Worm (Caenorhabditis elegans) whole organism, late embryonic: ENCODE results near the gene cct-1.

Source experiments
- C08G9.2 ChIP-seq: sonication (generic microtip); optimal IDR thresholded peaks from 2 replicates; lab custom pipeline; 2016; ENCODE audit warnings: mild to moderate bottlenecking, missing genetic modification characterization, moderate library complexity, missing compliant biosample characterization
- K09A11.1 ChIP-seq: sonication (generic microtip); optimal IDR thresholded peaks from 2 replicates; lab custom pipeline; 2017; ENCODE audit warnings: antibody characterized with exemption, mild to moderate bottlenecking, missing genetic modification characterization, missing compliant biosample characterization; ENCODE audit not compliant: insufficient read depth
- Y22D7AL.16 ChIP-seq: sonication (generic microtip); optimal IDR thresholded peaks from 2 replicates; lab custom pipeline; 2016; ENCODE audit warnings: missing genetic modification characterization, missing compliant biosample characterization
- ama-1 ChIP-seq: fragments of 150-350 bp; optimal IDR thresholded peaks from 2 replicates; lab custom pipeline; 2014
- ceh-34 ChIP-seq: sonication (generic microtip); optimal IDR thresholded peaks from 2 replicates; lab custom pipeline; 2016; ENCODE audit warnings: mild to moderate bottlenecking, missing genetic modification characterization, missing compliant biosample characterization
- ceh-45 ChIP-seq: fragments of 200-800 bp; sonication (Bioruptor generic); IDR thresholded peaks from 2 replicates; pipeline ENCODE4 v1.3.6; 2022; ENCODE audit warnings: missing genetic modification reagents, missing genetic modification characterization, missing compliant biosample characterization
- ceh-48 ChIP-seq: sonication (generic microtip); optimal IDR thresholded peaks from 2 replicates; lab custom pipeline; 2016; ENCODE audit warnings: missing genetic modification characterization, inconsistent platforms, missing compliant biosample characterization
- ceh-6 ChIP-seq: fragments of 200-800 bp; sonication (Bioruptor generic); optimal IDR thresholded peaks from 2 replicates; lab custom pipeline; 2018; ENCODE audit warnings: mild to moderate bottlenecking, missing genetic modification characterization, missing compliant biosample characterization
- ceh-9 ChIP-seq: sonication (generic microtip); optimal IDR thresholded peaks from 2 replicates; lab custom pipeline; 2016; ENCODE audit warnings: mild to moderate bottlenecking, missing genetic modification characterization, inconsistent platforms, missing compliant biosample characterization
- che-1 ChIP-seq: sonication (generic microtip); optimal IDR thresholded peaks from 2 replicates; lab custom pipeline; 2016; ENCODE audit warnings: mild to moderate bottlenecking, missing genetic modification characterization, missing compliant biosample characterization
- dve-1 ChIP-seq: sonication (generic microtip); optimal IDR thresholded peaks from 2 replicates; lab custom pipeline; 2017; ENCODE audit warnings: antibody characterized with exemption, mild to moderate bottlenecking, missing genetic modification characterization, missing compliant biosample characterization
- elt-2 ChIP-seq: sonication (generic microtip); optimal IDR thresholded peaks from 2 replicates; lab custom pipeline; 2016; ENCODE audit warnings: missing genetic modification reagents, missing genetic modification characterization, missing compliant biosample characterization
- elt-4 ChIP-seq: sonication (generic microtip); optimal IDR thresholded peaks from 2 replicates; lab custom pipeline; 2016; ENCODE audit warnings: missing genetic modification characterization, missing compliant biosample characterization
- ets-4 ChIP-seq: sonication (generic microtip); optimal IDR thresholded peaks from 2 replicates; lab custom pipeline; 2016; ENCODE audit warnings: missing genetic modification characterization, missing compliant biosample characterization
- fkh-10 ChIP-seq: fragments of 150-350 bp; optimal IDR thresholded peaks from 2 replicates; lab custom pipeline; 2014; ENCODE audit warnings: missing biosample characterization, missing genetic modification reagents, missing genetic modification characterization
- fkh-6 ChIP-seq: sonication (generic microtip); optimal IDR thresholded peaks from 2 replicates; lab custom pipeline; 2016; ENCODE audit warnings: missing genetic modification characterization, missing compliant biosample characterization
- hlh-13 ChIP-seq: fragments of 200-800 bp; sonication (Bioruptor generic); optimal IDR thresholded peaks from 2 replicates; lab custom pipeline; 2018; ENCODE audit warnings: mild to moderate bottlenecking, missing genetic modification characterization, missing compliant biosample characterization
- hlh-30 ChIP-seq: sonication (generic microtip); optimal IDR thresholded peaks from 2 replicates; lab custom pipeline; 2017; ENCODE audit warnings: antibody characterized with exemption, missing genetic modification characterization, missing compliant biosample characterization; ENCODE audit not compliant: insufficient read depth
- hlh-6 ChIP-seq: sonication (generic microtip); optimal IDR thresholded peaks from 2 replicates; lab custom pipeline; 2016; ENCODE audit warnings: missing genotype, missing genetic modification characterization, missing compliant biosample characterization
- hlh-8 ChIP-seq: sonication (generic microtip); optimal IDR thresholded peaks from 2 replicates; lab custom pipeline; 2016; ENCODE audit warnings: missing genotype, missing genetic modification characterization, missing compliant biosample characterization
- lim-6 ChIP-seq: sonication (generic microtip); optimal IDR thresholded peaks from 2 replicates; lab custom pipeline; 2016; ENCODE audit warnings: missing genetic modification characterization, missing compliant biosample characterization
- madf-2 ChIP-seq: sonication (generic microtip); optimal IDR thresholded peaks from 2 replicates; lab custom pipeline; 2017; ENCODE audit warnings: missing genetic modification characterization, missing compliant biosample characterization
- nhr-11 ChIP-seq: fragments of 150-350 bp; optimal IDR thresholded peaks from 2 replicates; lab custom pipeline; 2014; ENCODE audit warnings: missing biosample characterization, missing genetic modification characterization
- nhr-232 ChIP-seq: sonication (generic microtip); optimal IDR thresholded peaks from 2 replicates; lab custom pipeline; 2016; ENCODE audit warnings: missing genetic modification characterization, missing compliant biosample characterization
- odd-2 ChIP-seq: sonication (generic microtip); optimal IDR thresholded peaks from 2 replicates; lab custom pipeline; 2017; ENCODE audit warnings: antibody characterized with exemption, mild to moderate bottlenecking, missing genetic modification characterization, missing compliant biosample characterization
- pag-3 ChIP-seq: sonication (generic microtip); optimal IDR thresholded peaks from 2 replicates; lab custom pipeline; 2016; ENCODE audit warnings: missing compliant biosample characterization, missing genetic modification characterization, borderline replicate concordance
- pax-1 ChIP-seq: fragments of 150-350 bp; optimal IDR thresholded peaks from 2 replicates; lab custom pipeline; 2014; ENCODE audit warnings: missing biosample characterization, missing genetic modification characterization
- pha-4 ChIP-seq: fragments of 150-350 bp; optimal IDR thresholded peaks from 2 replicates; lab custom pipeline; 2018; ENCODE audit warnings: missing biosample characterization, missing genetic modification reagents, missing genetic modification characterization
- pqm-1 ChIP-seq: sonication (generic microtip); optimal IDR thresholded peaks from 2 replicates; lab custom pipeline; 2016; ENCODE audit warnings: missing genetic modification characterization, missing compliant biosample characterization
- rnt-1 ChIP-seq: sonication (generic microtip); optimal IDR thresholded peaks from 2 replicates; lab custom pipeline; 2016; ENCODE audit warnings: missing genetic modification characterization, missing compliant biosample characterization
- sox-4 ChIP-seq: sonication (generic microtip); optimal IDR thresholded peaks from 2 replicates; lab custom pipeline; 2017; ENCODE audit warnings: mild to moderate bottlenecking, missing genetic modification characterization, inconsistent platforms, missing compliant biosample characterization
- ttx-3 ChIP-seq: sonication (generic microtip); optimal IDR thresholded peaks from 2 replicates; lab custom pipeline; 2016; ENCODE audit warnings: missing genetic modification reagents, missing genetic modification characterization, missing compliant biosample characterization
- unc-3 ChIP-seq, 2 experiments: fragments of 200-800 bp in 1 of 2; sonication (Bioruptor generic) in 1 of 2; sonication (generic microtip) in 1 of 2; conservative IDR thresholded peaks in 1 of 2; optimal IDR thresholded peaks in 1 of 2; 2 replicates each; pipeline versions ENCODE4 v1.3.6 to Lab custom; 2016 to 2022; ENCODE audit warnings: missing compliant biosample characterization in 2 of 2, missing genetic modification characterization in 2 of 2, missing genetic modification reagents in 1 of 2
- unc-42 ChIP-seq: sonication (generic microtip); optimal IDR thresholded peaks from 2 replicates; lab custom pipeline; 2016; ENCODE audit warnings: missing genotype, missing genetic modification characterization, missing compliant biosample characterization
- ztf-16 ChIP-seq: sonication (generic microtip); optimal IDR thresholded peaks from 2 replicates; lab custom pipeline; 2017; ENCODE audit warnings: missing genetic modification characterization, missing compliant biosample characterization

cct-1 gene

DNA sequence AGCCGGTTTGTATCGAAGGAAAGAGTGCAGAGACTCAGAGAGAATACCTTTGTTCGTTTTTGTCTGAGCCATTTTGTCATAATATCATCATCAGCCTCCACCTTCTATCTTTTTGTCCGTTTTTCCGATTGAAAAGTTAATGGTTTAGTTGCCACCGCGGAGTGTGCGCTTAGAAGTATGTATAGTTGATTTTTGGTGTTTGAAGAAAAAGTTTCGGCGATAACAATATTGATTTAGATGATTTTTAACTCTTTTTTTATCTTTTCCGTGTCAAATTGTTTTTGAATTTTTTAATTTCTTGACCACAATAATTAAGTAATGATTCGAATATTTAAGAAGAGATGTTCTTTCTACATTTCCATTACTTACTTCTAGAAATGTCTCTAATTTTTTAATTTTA, 20.4 kb downstream of the cct-1 start:
- TF ChIP-seq elt-2 (tag; lab: Kevin White, UChicago): no peak
- no peak for TF ChIP-seq hlh-13 (GFP tag; lab: Kevin White, UChicago)
- TF ChIP-seq pax-1 (tag; lab: Kevin White, UChicago): no peak
- TF ChIP-seq ztf-16 (tag; lab: Kevin White, UChicago): no peak
- no peak for TF ChIP-seq C08G9.2 (tag; lab: Kevin White, UChicago)
- no peak for TF ChIP-seq ceh-48
- no peak for TF ChIP-seq pha-4
- no peak for TF ChIP-seq hlh-8
- TF ChIP-seq lim-6 (tag; lab: Kevin White, UChicago): no peak
- TF ChIP-seq ceh-34 (tag; lab: Kevin White, UChicago): no peak
- TF ChIP-seq rnt-1: no peak
- no peak for TF ChIP-seq hlh-30 (tag; lab: Kevin White, UChicago)
- no peak for TF ChIP-seq odd-2 (tag; lab: Kevin White, UChicago)
- no peak for TF ChIP-seq ceh-9 (tag; lab: Kevin White, UChicago)

ce11 chrII:8209476-8209875, 24.2 kb downstream of the cct-1 start, which contains the start of gene M110.8:
TSS of gene M110.8 (minus strand) at chrII:8209576.
- TF ChIP-seq ztf-16 (tag; lab: Kevin White, UChicago) (no peak), C08G9.2 (tag; lab: Kevin White, UChicago) (no peak), hlh-8 (no peak), ceh-45 (GFP tag; lab: Robert Waterston, UW) (no peak)
- TF ChIP-seq, all 69 proteins: peak for 0

ce11 chrII:8212680-8213079, 27.4 kb downstream of the cct-1 start, which contains the start of gene twk-3:
TSS of gene twk-3 (minus strand) at chrII:8212780.
- no peak for TF ChIP-seq dve-1 (tag; lab: Kevin White, UChicago)
- no peak for TF ChIP-seq Y22D7AL.16
- TF ChIP-seq pha-4: no peak
- no peak for TF ChIP-seq ttx-3 (tag; lab: Kevin White, UChicago)
- TF ChIP-seq lim-6 (tag; lab: Kevin White, UChicago): no peak
- no peak for TF ChIP-seq madf-2
- no peak for TF ChIP-seq fkh-6 (tag; lab: Kevin White, UChicago)
- TF ChIP-seq ets-4 (tag; lab: Kevin White, UChicago): no peak
- no peak for TF ChIP-seq pax-1 (tag; lab: Kevin White, UChicago)
- TF ChIP-seq ceh-34 (tag; lab: Kevin White, UChicago): no peak
- TF ChIP-seq hlh-8: no peak
- no peak for TF ChIP-seq unc-42
- TF ChIP-seq che-1 (tag; lab: Kevin White, UChicago): no peak
- no peak for TF ChIP-seq ama-1 (lab: Kevin White, UChicago)
- no peak for TF ChIP-seq hlh-6 (tag; lab: Kevin White, UChicago)

- no peak for TF ChIP-seq unc-3 (GFP tag; conservative IDR thresholded peaks at IDR 0.05; lab: Robert Waterston, UW)
- TF ChIP-seq unc-3 (tag; optimal IDR thresholded peaks at IDR 0.05; lab: Kevin White, UChicago): no peak
- no peak for TF ChIP-seq nhr-232 (tag; lab: Kevin White, UChicago)
- TF ChIP-seq K09A11.1: no peak
- no peak for TF ChIP-seq fkh-6 (tag; lab: Kevin White, UChicago)
- TF ChIP-seq pqm-1 (tag; lab: Kevin White, UChicago): no peak
- no peak for TF ChIP-seq elt-4
- TF ChIP-seq sox-4: no peak
- no peak for TF ChIP-seq ceh-6 (GFP tag; lab: Kevin White, UChicago)
- no peak for TF ChIP-seq fkh-10
- TF ChIP-seq ceh-48: no peak
- TF ChIP-seq pag-3: no peak
- TF ChIP-seq madf-2: no peak
- no peak for TF ChIP-seq hlh-13 (GFP tag; lab: Kevin White, UChicago)
- no peak for TF ChIP-seq nhr-11 (tag; lab: Kevin White, UChicago)
These were observed 29.1 kb downstream of the cct-1 start, which contains the start of gene M110.10 for ce11 chrII:8214367-8214766. TSS of gene M110.10 (minus strand) at chrII:8214467.
